Fruit fly (Drosophila melanogaster): ENCODE results near the gene CG17147.

The CG17147 gene

DNA sequence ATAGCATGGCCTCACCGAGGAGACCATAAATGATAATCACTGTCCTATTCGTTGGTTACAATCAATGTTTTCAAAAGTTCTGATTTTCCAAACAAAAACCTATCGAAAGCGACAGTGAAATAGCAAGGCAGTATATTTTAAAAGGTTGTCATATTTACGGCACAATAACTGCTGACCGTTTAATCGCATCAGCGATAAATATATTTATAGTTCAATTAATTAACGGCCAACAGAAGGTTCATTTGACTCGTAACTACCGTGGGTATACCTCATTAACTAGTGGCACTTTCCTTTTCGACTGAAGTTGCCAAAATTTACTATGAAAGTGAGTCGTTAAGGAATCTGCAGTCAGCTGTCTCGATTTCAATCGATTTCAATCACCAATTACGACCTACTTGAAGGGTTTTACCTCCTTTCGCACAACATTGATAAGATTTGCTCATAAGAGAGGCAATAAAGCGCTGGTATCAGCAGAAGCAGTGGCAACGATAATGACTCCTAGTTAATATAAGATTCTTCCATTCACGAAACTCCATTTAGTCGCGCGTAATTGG, at the start of gene CG17147:
TSS of gene CG17147 (plus strand) at position 535 of the 554 bp plus-strand sequence.
- no peak for TF ChIP-seq CG33017 (tag; optimal IDR thresholded peaks at IDR 0.05)
- TF ChIP-seq pad (GFP tag; optimal IDR thresholded peaks at IDR 0.05), result no peak
- TF ChIP-seq CG14711 (tag; optimal IDR thresholded peaks at IDR 0.05), result no peak
- TF ChIP-seq Mnt (GFP tag; optimal IDR thresholded peaks at IDR 0.05), result no peak
- TF ChIP-seq CG7101 (tag; optimal IDR thresholded peaks at IDR 0.05), result no peak
- TF ChIP-seq Crg-1 (GFP tag; optimal IDR thresholded peaks at IDR 0.05), result no peak
- no peak for TF ChIP-seq tj (GFP tag; optimal IDR thresholded peaks at IDR 0.05)
- no peak for TF ChIP-seq ovo (GFP tag; optimal IDR thresholded peaks at IDR 0.05)
- TF ChIP-seq kay (GFP tag; ENCODE audit: borderline replicate concordance), result no peak
- no peak for TF ChIP-seq CG11617 (GFP tag; optimal IDR thresholded peaks at IDR 0.05)
- no peak for TF ChIP-seq cnc (optimal IDR thresholded peaks at IDR 0.05)
- TF ChIP-seq Hr96 (GFP tag; optimal IDR thresholded peaks at IDR 0.05), result no peak
- TF ChIP-seq CG12768 (GFP tag; optimal IDR thresholded peaks at IDR 0.05), result no peak
- no peak for TF ChIP-seq bab1 (GFP tag; optimal IDR thresholded peaks at IDR 0.05)
- TF ChIP-seq CG1620 (GFP tag; optimal IDR thresholded peaks at IDR 0.05), result no peak
- TF ChIP-seq CG5204 (GFP tag; optimal IDR thresholded peaks at IDR 0.05), result no peak

dm6 chr3L:20177697-20178096, 46.0 kb upstream of the CG17147 start:
- TF ChIP-seq toe (GFP tag; optimal IDR thresholded peaks at IDR 0.05), result no peak
- TF ChIP-seq pad (GFP tag; optimal IDR thresholded peaks at IDR 0.05), result no peak
- no peak for TF ChIP-seq CG12768 (GFP tag; optimal IDR thresholded peaks at IDR 0.05)
- no peak for TF ChIP-seq CG11617 (GFP tag; optimal IDR thresholded peaks at IDR 0.05)
- TF ChIP-seq bab1 (GFP tag; optimal IDR thresholded peaks at IDR 0.05), result no peak

dm6 chr3L:20178101-20178500, 45.6 kb upstream of the CG17147 start:
- TF ChIP-seq toe (GFP tag; optimal IDR thresholded peaks at IDR 0.05) (no peak), CG7101 (tag; optimal IDR thresholded peaks at IDR 0.05) (no peak), CG5204 (GFP tag; optimal IDR thresholded peaks at IDR 0.05) (no peak), CG11617 (GFP tag; optimal IDR thresholded peaks at IDR 0.05) (no peak), CG7045 (GFP tag; optimal IDR thresholded peaks at IDR 0.05) (no peak), tj (GFP tag; optimal IDR thresholded peaks at IDR 0.05) (no peak), CG12768 (GFP tag; optimal IDR thresholded peaks at IDR 0.05) (no peak), CG14711 (tag; optimal IDR thresholded peaks at IDR 0.05) (no peak), ovo (GFP tag; optimal IDR thresholded peaks at IDR 0.05) (no peak)

DNA sequence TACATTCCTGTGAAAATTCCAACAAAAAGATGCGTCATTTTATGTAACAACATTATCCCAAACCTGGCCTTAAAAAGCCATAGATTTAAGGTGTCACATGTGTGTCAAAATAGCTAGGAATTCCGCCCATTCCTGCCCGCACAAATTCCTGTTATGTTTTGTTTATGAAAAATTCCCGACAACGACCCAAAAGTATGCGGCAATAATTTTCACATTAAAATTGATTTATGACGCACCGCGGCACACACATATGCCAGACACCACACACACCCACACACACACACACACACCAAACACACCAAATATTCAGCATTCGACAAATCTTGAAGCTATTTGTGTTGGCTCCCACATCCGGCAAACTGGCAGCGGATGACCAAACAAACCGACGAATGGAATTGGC, 40.9 kb upstream of the CG17147 start:
- TF ChIP-seq CG12768 (GFP tag; optimal IDR thresholded peaks at IDR 0.05), result no peak

DNA sequence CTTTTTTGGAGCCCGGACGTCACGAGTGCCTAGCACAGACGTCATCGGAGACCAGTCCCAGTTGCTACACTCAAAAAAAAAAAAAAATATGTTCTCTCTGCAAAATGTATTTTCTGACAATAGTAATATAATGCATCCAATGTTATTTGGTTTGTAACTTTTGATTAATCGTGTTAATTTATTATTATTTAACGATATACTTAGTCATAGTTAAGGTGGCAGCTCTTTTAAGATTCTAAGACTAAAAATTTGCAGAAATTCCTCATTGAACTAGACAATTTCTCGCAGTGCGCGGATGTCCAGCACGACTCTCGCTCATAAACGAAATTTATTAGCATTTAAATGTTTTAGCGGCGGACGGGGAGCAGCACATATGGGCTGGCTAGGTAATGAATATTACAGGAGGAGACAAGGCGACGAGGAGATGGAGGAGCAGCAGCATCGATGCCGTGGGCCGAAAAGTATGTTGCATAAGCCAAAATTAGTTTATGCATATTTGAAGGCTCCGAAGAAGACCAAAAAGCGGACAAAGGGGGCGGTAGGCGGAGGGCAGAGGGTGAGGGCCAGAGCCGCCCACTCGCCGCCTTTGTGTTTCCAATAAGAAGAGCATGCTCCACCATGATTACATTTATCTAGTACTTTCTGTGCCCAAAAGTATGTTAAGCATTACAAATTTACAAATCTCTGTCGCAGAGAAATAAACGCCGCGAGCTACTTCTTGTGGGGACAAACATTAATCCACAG, 40.2 kb upstream of the CG17147 start:
- no peak for TF ChIP-seq Hr96 (GFP tag; optimal IDR thresholded peaks at IDR 0.05)
- no peak for TF ChIP-seq toe (GFP tag; optimal IDR thresholded peaks at IDR 0.05)
- no peak for TF ChIP-seq ovo (GFP tag; optimal IDR thresholded peaks at IDR 0.05)
- TF ChIP-seq CG5204 (GFP tag; optimal IDR thresholded peaks at IDR 0.05), result peak; percentile 7
- TF ChIP-seq kay (GFP tag; ENCODE audit: borderline replicate concordance), result no peak
- no peak for TF ChIP-seq CG11617 (GFP tag; optimal IDR thresholded peaks at IDR 0.05)

dm6 chr3L:20185206-20185868, 38.4 kb upstream of the CG17147 start:
- TF ChIP-seq CG14711 (tag; optimal IDR thresholded peaks at IDR 0.05) (no peak), CG7045 (GFP tag; optimal IDR thresholded peaks at IDR 0.05) (no peak), cnc (optimal IDR thresholded peaks at IDR 0.05) (no peak), CG33017 (tag; optimal IDR thresholded peaks at IDR 0.05) (peak; percentile 32), CG1620 (GFP tag; optimal IDR thresholded peaks at IDR 0.05) (no peak), toe (GFP tag; optimal IDR thresholded peaks at IDR 0.05) (peak; percentile 9), Hr96 (GFP tag; optimal IDR thresholded peaks at IDR 0.05) (no peak), CG12768 (GFP tag; optimal IDR thresholded peaks at IDR 0.05) (peak; percentile 18), Clk (GFP tag; optimal IDR thresholded peaks at IDR 0.05) (no peak), tj (GFP tag; optimal IDR thresholded peaks at IDR 0.05) (no peak), Crg-1 (GFP tag; optimal IDR thresholded peaks at IDR 0.05) (no peak), cic (GFP tag; optimal IDR thresholded peaks at IDR 0.05) (no peak), CG5204 (GFP tag; optimal IDR thresholded peaks at IDR 0.05) (peak; percentile 51), kay (GFP tag; ENCODE audit: borderline replicate concordance) (no peak), bab1 (GFP tag; optimal IDR thresholded peaks at IDR 0.05) (no peak), ovo (GFP tag; optimal IDR thresholded peaks at IDR 0.05) (no peak), CG7101 (tag; optimal IDR thresholded peaks at IDR 0.05) (peak; percentile 28), CG11617 (GFP tag; optimal IDR thresholded peaks at IDR 0.05) (peak; percentile 6), pad (GFP tag; optimal IDR thresholded peaks at IDR 0.05) (no peak), Mnt (GFP tag; optimal IDR thresholded peaks at IDR 0.05) (no peak)

DNA sequence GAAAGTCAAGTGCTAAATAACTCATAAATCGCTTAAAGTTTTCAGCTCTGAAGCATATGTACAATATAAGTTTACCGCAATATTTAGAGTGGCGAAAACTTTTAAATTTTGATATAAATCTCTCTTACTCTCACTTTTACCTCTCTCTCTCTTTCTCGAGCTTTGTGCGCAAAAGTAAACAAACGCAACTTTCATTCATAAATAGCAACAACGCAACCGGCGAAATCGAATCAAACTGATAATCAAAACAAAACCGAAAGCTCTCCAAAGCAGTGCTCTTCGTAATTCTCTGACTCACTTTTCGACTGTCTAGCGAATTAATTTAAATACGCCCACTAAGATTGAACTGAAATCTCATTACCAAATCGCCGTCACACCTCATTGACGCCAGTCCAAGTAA, 37.8 kb upstream of the CG17147 start:
- TF ChIP-seq cic (GFP tag; optimal IDR thresholded peaks at IDR 0.05) (peak; percentile 98), kay (GFP tag; ENCODE audit: borderline replicate concordance) (peak; percentile 97), Mnt (GFP tag; optimal IDR thresholded peaks at IDR 0.05) (no peak), pad (GFP tag; optimal IDR thresholded peaks at IDR 0.05) (no peak), Clk (GFP tag; optimal IDR thresholded peaks at IDR 0.05) (no peak)

Data from whole organism, adult.